Worm (Caenorhabditis elegans) whole organism, L4 larva: ENCODE measurements around the gene K08F9.3.

Source experiments
- fkh-10 ChIP-seq: fragments of 150-350 bp; optimal IDR thresholded peaks from 2 replicates; lab custom pipeline; 2014; ENCODE audit warnings: missing biosample characterization, missing genetic modification reagents, missing genetic modification characterization
- lsy-2 ChIP-seq, 2 experiments: fragments of 150-350 bp in 1 of 2; sonication (generic microtip) in 1 of 2; optimal IDR thresholded peaks; 2 replicates each; lab custom pipeline; 2014 to 2017; ENCODE audit warnings: missing biosample characterization in 2 of 2, missing genetic modification characterization in 2 of 2
- mdl-1 ChIP-seq, 2 experiments: fragments of 150-350 bp in 1 of 2; sonication (generic microtip) in 1 of 2; optimal IDR thresholded peaks; 2 replicates each; lab custom pipeline; 2014 to 2017; ENCODE audit warnings: missing biosample characterization in 2 of 2, missing genetic modification characterization in 2 of 2
- nhr-11 ChIP-seq: fragments of 150-350 bp; optimal IDR thresholded peaks from 2 replicates; lab custom pipeline; 2014; ENCODE audit warnings: missing biosample characterization, missing genetic modification characterization
- nhr-237 ChIP-seq: sonication (generic microtip); optimal IDR thresholded peaks from 2 replicates; lab custom pipeline; 2017; ENCODE audit warnings: missing biosample characterization, missing genetic modification characterization
- snpc-1.2 ChIP-seq: fragments of 200-800 bp; sonication (Bioruptor generic); IDR thresholded peaks from 2 replicates; pipeline ENCODE4 v1.3.6; 2022; ENCODE audit warnings: missing genetic modification reagents, missing genetic modification characterization, missing compliant biosample characterization

DNA sequence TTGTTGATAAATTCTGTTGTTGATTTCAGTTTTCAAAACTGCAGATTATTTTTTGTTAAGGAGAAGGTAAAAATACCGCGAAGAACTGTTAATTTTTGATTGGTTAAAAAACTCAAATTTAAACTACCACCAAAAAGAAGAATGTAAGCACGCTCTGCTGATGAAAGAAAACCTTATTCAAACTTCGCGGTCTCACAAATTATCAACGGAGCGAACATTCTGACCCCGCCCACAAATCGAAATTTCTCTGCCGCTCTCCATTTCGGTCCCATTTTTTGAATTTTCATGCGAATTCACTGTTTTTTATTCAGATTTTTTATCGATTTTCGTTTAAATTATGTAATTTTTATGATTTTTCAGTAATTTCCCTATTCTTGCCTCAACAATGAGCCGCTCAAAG is 49.2 kb downstream of the K08F9.3 start, which contains the start of gene cyn-3:
- TF ChIP-seq mdl-1 (tag; optimal IDR thresholded peaks at IDR 0.05; lab: Kevin White, UChicago) (peak in 1 of 2 experiments; percentile 31), lsy-2 (tag; optimal IDR thresholded peaks at IDR 0.05; lab: Kevin White, UChicago) (peak; percentile 32 to 94), nhr-11 (tag; lab: Kevin White, UChicago) (peak; percentile 69), fkh-10 (GFP tag; lab: Kevin White, UChicago) (peak; percentile 81), snpc-1.2 (GFP tag; lab: Robert Waterston, UW) (peak; percentile 28; the same call in 1 of the 2 replicates), nhr-237 (no peak)
